Worm (Caenorhabditis elegans) whole organism, mixed stage, embryonic: Measurements from ENCODE around the gene F48F5.6.
A peak's percentile ranks its signal among the peaks of the same experiment; 100 is the strongest.

ENCODE experiments used
- M03D4.4 ChIP-seq: sonication (generic microtip); optimal IDR thresholded peaks from 2 replicates; lab custom pipeline; 2017; ENCODE audit warnings: mild to moderate bottlenecking, missing genetic modification characterization, missing compliant biosample characterization
- bed-3 ChIP-seq: fragments of 200-800 bp; sonication (Bioruptor generic); optimal IDR thresholded peaks from 3 replicates; lab custom pipeline; 2018; ENCODE audit warnings: mild to moderate bottlenecking, missing genetic modification characterization, moderate library complexity, missing compliant biosample characterization
- ceh-39 ChIP-seq: fragments of 150-350 bp; optimal IDR thresholded peaks from 2 replicates; lab custom pipeline; 2014; ENCODE audit warnings: missing biosample characterization, missing genetic modification characterization
- ceh-83 ChIP-seq: fragments of 200-800 bp; sonication (Bioruptor generic); optimal IDR thresholded peaks from 2 replicates; lab custom pipeline; 2018; ENCODE audit warnings: mild to moderate bottlenecking, missing genetic modification characterization, missing compliant biosample characterization
- ces-1 ChIP-seq: fragments of 150-350 bp; optimal IDR thresholded peaks from 2 replicates; lab custom pipeline; 2014; ENCODE audit warnings: missing biosample characterization, missing genetic modification reagents, missing genetic modification characterization
- cnd-1 ChIP-seq: fragments of 200-800 bp; sonication (Bioruptor generic); optimal IDR thresholded peaks from 2 replicates; lab custom pipeline; 2018; ENCODE audit warnings: mild to moderate bottlenecking, missing genetic modification characterization, missing compliant biosample characterization
- drap-1 ChIP-seq: fragments of 200-800 bp; sonication (Bioruptor generic); optimal IDR thresholded peaks from 3 replicates; lab custom pipeline; 2018; ENCODE audit warnings: mild to moderate bottlenecking, missing genetic modification characterization, missing compliant biosample characterization
- elt-1 ChIP-seq: sonication (generic microtip); optimal IDR thresholded peaks from 2 replicates; lab custom pipeline; 2017; ENCODE audit warnings: missing genetic modification characterization, mild to moderate bottlenecking, missing compliant biosample characterization, antibody characterized with exemption, moderate library complexity, borderline replicate concordance; ENCODE audit not compliant: insufficient read depth
- flh-1 ChIP-seq: fragments of 200-800 bp; sonication (Bioruptor generic); optimal IDR thresholded peaks from 2 replicates; lab custom pipeline; 2018; ENCODE audit warnings: mild to moderate bottlenecking, missing genetic modification characterization, moderate library complexity, missing compliant biosample characterization
- ham-2 ChIP-seq: fragments of 200-800 bp; sonication (Bioruptor generic); optimal IDR thresholded peaks from 2 replicates; lab custom pipeline; 2018; ENCODE audit warnings: mild to moderate bottlenecking, missing genetic modification characterization, missing compliant biosample characterization
- hlh-1 ChIP-seq: fragments of 150-350 bp; optimal IDR thresholded peaks from 2 replicates; lab custom pipeline; 2014; ENCODE audit warnings: missing biosample characterization, missing genetic modification reagents, missing genetic modification characterization
- lin-13 ChIP-seq: fragments of 150-350 bp; optimal IDR thresholded peaks from 2 replicates; lab custom pipeline; 2014; ENCODE audit warnings: missing biosample characterization, missing genetic modification characterization
- lin-32 ChIP-seq: fragments of 200-800 bp; sonication (Bioruptor generic); optimal IDR thresholded peaks from 2 replicates; lab custom pipeline; 2018; ENCODE audit warnings: mild to moderate bottlenecking, missing genetic modification characterization, missing compliant biosample characterization
- mab-5 ChIP-seq: fragments of 150-350 bp; optimal IDR thresholded peaks from 2 replicates; lab custom pipeline; 2014; ENCODE audit warnings: missing biosample characterization, missing genetic modification characterization
- mep-1 ChIP-seq: fragments of 150-350 bp; optimal IDR thresholded peaks from 2 replicates; lab custom pipeline; 2017; ENCODE audit warnings: missing biosample characterization, missing genetic modification reagents, missing genetic modification characterization, inconsistent platforms
- mls-2 ChIP-seq: sonication (generic microtip); optimal IDR thresholded peaks from 2 replicates; lab custom pipeline; 2016; ENCODE audit warnings: mild to moderate bottlenecking, missing genetic modification characterization, moderate library complexity, missing compliant biosample characterization
- nhr-12 ChIP-seq: fragments of 150-350 bp; optimal IDR thresholded peaks from 2 replicates; lab custom pipeline; 2014; ENCODE audit warnings: missing biosample characterization, missing genetic modification characterization
- nhr-2 ChIP-seq: fragments of 150-350 bp; optimal IDR thresholded peaks from 2 replicates; lab custom pipeline; 2014; ENCODE audit warnings: missing biosample characterization, missing genetic modification characterization
- nhr-28 ChIP-seq: fragments of 150-350 bp; optimal IDR thresholded peaks from 2 replicates; lab custom pipeline; 2014; ENCODE audit warnings: missing biosample characterization, missing genetic modification characterization
- sem-2 ChIP-seq: fragments of 200-800 bp; sonication (Bioruptor generic); optimal IDR thresholded peaks from 2 replicates; lab custom pipeline; 2018; ENCODE audit warnings: mild to moderate bottlenecking, missing genetic modification characterization, missing compliant biosample characterization
- unc-120 ChIP-seq: sonication (generic microtip); optimal IDR thresholded peaks from 2 replicates; lab custom pipeline; 2017; ENCODE audit warnings: missing genetic modification characterization, missing compliant biosample characterization; ENCODE audit not compliant: poor library complexity, severe bottlenecking
- unc-62 ChIP-seq: fragments of 150-350 bp; optimal IDR thresholded peaks from 2 replicates; lab custom pipeline; 2014; ENCODE audit warnings: missing biosample characterization, missing genetic modification reagents, missing genetic modification characterization
- zip-8 ChIP-seq: fragments of 150-350 bp; optimal IDR thresholded peaks from 2 replicates; lab custom pipeline; 2014; ENCODE audit warnings: missing biosample characterization, missing genetic modification characterization

F48F5.6 gene

ce11 chrV:20409016-20409415, 44.0 kb downstream of the F48F5.6 start:
- TF ChIP-seq ham-2 (GFP tag; lab: Kevin White, UChicago) (no peak), hlh-1 (tag; lab: Kevin White, UChicago) (peak; percentile 76), nhr-28 (tag; lab: Kevin White, UChicago) (no peak), mab-5 (no peak)

DNA sequence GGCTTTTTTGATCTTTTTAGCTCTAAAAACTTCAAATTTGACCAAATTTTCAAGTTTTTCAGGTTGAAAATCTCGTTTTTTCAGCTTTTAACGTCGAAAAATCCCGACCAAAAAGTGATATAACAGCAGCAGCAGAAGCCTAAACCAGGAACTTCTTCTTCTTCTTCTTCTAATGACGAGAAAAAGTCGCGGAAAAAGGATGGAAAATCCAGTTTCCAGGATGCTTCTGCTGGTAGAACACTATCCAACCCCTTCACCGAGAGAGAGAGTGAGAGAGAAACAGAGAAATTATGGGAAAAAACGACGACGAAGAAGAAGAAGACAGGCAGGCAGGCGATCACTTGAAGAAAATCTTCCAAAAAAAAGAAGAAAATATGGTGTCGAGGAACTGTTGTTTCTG, 46.2 kb downstream of the F48F5.6 start:
- TF ChIP-seq unc-120 (tag; lab: Kevin White, UChicago) (no peak), lin-13 (tag; lab: Kevin White, UChicago) (no peak), mep-1 (tag; lab: Kevin White, UChicago) (no peak), mab-5 (no peak), unc-62 (GFP tag; lab: Kevin White, UChicago) (no peak), hlh-1 (tag; lab: Kevin White, UChicago) (no peak), ham-2 (GFP tag; lab: Kevin White, UChicago) (no peak), cnd-1 (tag; lab: Kevin White, UChicago) (no peak), nhr-2 (no peak), ceh-39 (tag; lab: Kevin White, UChicago) (no peak), sem-2 (no peak), elt-1 (no peak), ceh-83 (GFP tag; lab: Kevin White, UChicago) (no peak), mls-2 (tag; lab: Kevin White, UChicago) (no peak), lin-32 (GFP tag; lab: Kevin White, UChicago) (no peak), bed-3 (GFP tag; lab: Kevin White, UChicago) (no peak), ces-1 (no peak)

DNA sequence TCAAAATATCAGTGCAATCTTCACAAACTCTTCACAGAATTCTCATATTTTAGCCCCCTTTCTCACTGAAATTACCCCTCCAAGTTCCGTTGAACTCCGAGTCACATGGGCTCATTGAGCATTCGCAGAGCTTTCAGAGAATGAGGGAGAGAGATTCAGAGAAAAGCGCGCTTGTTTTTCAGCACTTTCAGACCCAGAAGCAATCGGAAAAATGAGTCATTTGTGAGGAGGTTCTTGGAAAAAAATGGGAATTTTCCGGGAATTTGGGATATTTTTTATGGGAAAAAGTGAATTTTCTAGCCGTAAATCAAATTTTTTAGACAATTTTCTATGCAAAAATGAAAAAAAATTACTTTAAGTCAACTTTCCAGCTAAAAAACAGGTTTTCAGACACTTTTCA, 50.1 kb downstream of the F48F5.6 start:
- no peak for TF ChIP-seq drap-1 (GFP tag; lab: Kevin White, UChicago)
- no peak for TF ChIP-seq nhr-12 (tag; lab: Kevin White, UChicago)
- no peak for TF ChIP-seq sem-2
- no peak for TF ChIP-seq flh-1 (GFP tag; lab: Kevin White, UChicago)
- no peak for TF ChIP-seq lin-13 (tag; lab: Kevin White, UChicago)
- TF ChIP-seq ces-1: no peak
- TF ChIP-seq nhr-28 (tag; lab: Kevin White, UChicago): no peak
- no peak for TF ChIP-seq zip-8 (tag; lab: Kevin White, UChicago)
- no peak for TF ChIP-seq bed-3 (GFP tag; lab: Kevin White, UChicago)
- no peak for TF ChIP-seq unc-120 (tag; lab: Kevin White, UChicago)
- no peak for TF ChIP-seq lin-32 (GFP tag; lab: Kevin White, UChicago)
- no peak for TF ChIP-seq M03D4.4 (tag; lab: Kevin White, UChicago)
- no peak for TF ChIP-seq ham-2 (GFP tag; lab: Kevin White, UChicago)
- TF ChIP-seq, all 35 proteins: peak for 0

- TF ChIP-seq drap-1 (GFP tag; lab: Kevin White, UChicago) (peak; percentile 19), M03D4.4 (tag; lab: Kevin White, UChicago) (no peak)
Measured at ce11 chrV:20399532-20400068, 53.4 kb downstream of the F48F5.6 start.
